Fruit fly (Drosophila melanogaster) whole organism: ENCODE results near the gene CG14196.

Experiments used
- CG8478 ChIP-seq: fragments of >200 bp; optimal IDR thresholded peaks from 2 replicates; lab custom pipeline; 2018; ENCODE audit warnings: inconsistent platforms
- Dll ChIP-seq: fragments of >200 bp; optimal IDR thresholded peaks from 2 replicates; lab custom pipeline; 2017
- EcR ChIP-seq, 2 experiments: fragments of >200 bp; optimal IDR thresholded peaks; 2 replicates each; lab custom pipeline; 2017; ENCODE audit warnings: missing biosample characterization in 2 of 2, missing genetic modification characterization in 2 of 2, missing genetic modification reagents in 2 of 2
- pan ChIP-seq: fragments of >200 bp; optimal IDR thresholded peaks from 2 replicates; lab custom pipeline; 2017
- psq ChIP-seq: fragments of >200 bp; optimal IDR thresholded peaks from 2 replicates; lab custom pipeline; 2017
- usp ChIP-seq: fragments of >200 bp; optimal IDR thresholded peaks from 2 replicates; lab custom pipeline; 2017; ENCODE audit warnings: missing biosample characterization, missing genetic modification characterization, mixed read lengths

CG14196 gene

dm6 chrX:19241790-19242373 lies at the start of gene CG14196:
Gene CG14196, minus strand, starts transcription at chrX:19241840.
- TF ChIP-seq CG8478 (no peak), Dll (lab: Kevin White, UChicago) (no peak), EcR (GFP tag; optimal IDR thresholded peaks at IDR 0.05; lab: Kevin White, UChicago) (no peak), pan (lab: Kevin White, UChicago) (no peak), usp (GFP tag; lab: Kevin White, UChicago) (no peak), psq (lab: Kevin White, UChicago) (no peak)

- TF ChIP-seq CG8478 (no peak), pan (lab: Kevin White, UChicago) (no peak), usp (GFP tag; lab: Kevin White, UChicago) (no peak), EcR (GFP tag; optimal IDR thresholded peaks at IDR 0.05; lab: Kevin White, UChicago) (no peak), Dll (lab: Kevin White, UChicago) (no peak), psq (lab: Kevin White, UChicago) (no peak)
These were observed 47.8 kb upstream of the CG14196 start for dm6 chrX:19289318-19289970.

- TF ChIP-seq EcR (GFP tag; optimal IDR thresholded peaks at IDR 0.05; lab: Kevin White, UChicago) (no peak), pan (lab: Kevin White, UChicago) (no peak), CG8478 (no peak), Dll (lab: Kevin White, UChicago) (no peak), usp (GFP tag; lab: Kevin White, UChicago) (no peak), psq (lab: Kevin White, UChicago) (no peak)
These were observed 46.1 kb upstream of the CG14196 start for dm6 chrX:19287784-19288183.

dm6 chrX:19286235-19286634 lies 44.6 kb upstream of the CG14196 start:
- TF ChIP-seq Dll (lab: Kevin White, UChicago) (no peak), usp (GFP tag; lab: Kevin White, UChicago) (no peak), pan (lab: Kevin White, UChicago) (no peak), psq (lab: Kevin White, UChicago) (no peak), CG8478 (no peak), EcR (GFP tag; optimal IDR thresholded peaks at IDR 0.05; lab: Kevin White, UChicago) (no peak)

dm6 chrX:19285441-19285840 lies 43.8 kb upstream of the CG14196 start:
- no peak for TF ChIP-seq Dll (lab: Kevin White, UChicago)
- TF ChIP-seq pan (lab: Kevin White, UChicago): no peak
- no peak for TF ChIP-seq psq (lab: Kevin White, UChicago)
- no peak for TF ChIP-seq CG8478
- TF ChIP-seq usp (GFP tag; lab: Kevin White, UChicago): no peak
- no peak for TF ChIP-seq EcR (GFP tag; optimal IDR thresholded peaks at IDR 0.05; lab: Kevin White, UChicago)

dm6 chrX:19281271-19281670 lies 39.6 kb upstream of the CG14196 start:
- TF ChIP-seq Dll (lab: Kevin White, UChicago) (no peak), pan (lab: Kevin White, UChicago) (no peak), EcR (GFP tag; optimal IDR thresholded peaks at IDR 0.05; lab: Kevin White, UChicago) (no peak), CG8478 (no peak), psq (lab: Kevin White, UChicago) (no peak), usp (GFP tag; lab: Kevin White, UChicago) (no peak)

- TF ChIP-seq pan (lab: Kevin White, UChicago): no peak
- TF ChIP-seq Dll (lab: Kevin White, UChicago): no peak
- no peak for TF ChIP-seq EcR (GFP tag; optimal IDR thresholded peaks at IDR 0.05; lab: Kevin White, UChicago)
- no peak for TF ChIP-seq CG8478
These were observed 39.0 kb upstream of the CG14196 start for dm6 chrX:19280685-19281084.

- TF ChIP-seq pan (lab: Kevin White, UChicago): no peak
These were observed 38.6 kb upstream of the CG14196 start, which contains the start of gene CG8028 for dm6 chrX:19280249-19280648. Gene CG8028, minus strand, starts transcription at chrX:19280349.

dm6 chrX:19278395-19278794 lies 36.8 kb upstream of the CG14196 start:
- TF ChIP-seq psq (lab: Kevin White, UChicago) (no peak), Dll (lab: Kevin White, UChicago) (no peak), usp (GFP tag; lab: Kevin White, UChicago) (no peak), EcR (GFP tag; optimal IDR thresholded peaks at IDR 0.05; lab: Kevin White, UChicago) (no peak), pan (lab: Kevin White, UChicago) (no peak), CG8478 (no peak)

- TF ChIP-seq pan (lab: Kevin White, UChicago): no peak
These were observed 35.0 kb upstream of the CG14196 start, which contains the start of the genes CG32537 and CG32536 for dm6 chrX:19276489-19277117. Gene CG32537, minus strand, starts transcription at chrX:19276539. Gene CG32536, minus strand, starts transcription at chrX:19276898.

dm6 chrX:19268484-19269068 lies 26.9 kb upstream of the CG14196 start, which contains the start of gene CG8010:
Gene CG8010, minus strand, starts transcription at chrX:19268896.
- TF ChIP-seq pan (lab: Kevin White, UChicago): no peak
